Worm (Caenorhabditis elegans) whole organism, mixed stage, embryonic: ENCODE data around the gene F02C9.2.

ENCODE experiments used
- bed-3 ChIP-seq: fragments of 200-800 bp; sonication (Bioruptor generic); optimal IDR thresholded peaks from 3 replicates; lab custom pipeline; 2018; ENCODE audit warnings: mild to moderate bottlenecking, missing genetic modification characterization, moderate library complexity, missing compliant biosample characterization
- blmp-1 ChIP-seq: fragments of 150-350 bp; optimal IDR thresholded peaks from 2 replicates; lab custom pipeline; 2014; ENCODE audit warnings: missing biosample characterization, missing genetic modification characterization
- ceh-43 ChIP-seq: fragments of 200-800 bp; sonication (Bioruptor generic); optimal IDR thresholded peaks from 2 replicates; lab custom pipeline; 2018; ENCODE audit warnings: mild to moderate bottlenecking, missing genetic modification characterization, moderate library complexity, missing compliant biosample characterization
- ceh-83 ChIP-seq: fragments of 200-800 bp; sonication (Bioruptor generic); optimal IDR thresholded peaks from 2 replicates; lab custom pipeline; 2018; ENCODE audit warnings: mild to moderate bottlenecking, missing genetic modification characterization, missing compliant biosample characterization
- ces-1 ChIP-seq: fragments of 150-350 bp; optimal IDR thresholded peaks from 2 replicates; lab custom pipeline; 2014; ENCODE audit warnings: missing biosample characterization, missing genetic modification reagents, missing genetic modification characterization
- cnd-1 ChIP-seq: fragments of 200-800 bp; sonication (Bioruptor generic); optimal IDR thresholded peaks from 2 replicates; lab custom pipeline; 2018; ENCODE audit warnings: mild to moderate bottlenecking, missing genetic modification characterization, missing compliant biosample characterization
- drap-1 ChIP-seq: fragments of 200-800 bp; sonication (Bioruptor generic); optimal IDR thresholded peaks from 3 replicates; lab custom pipeline; 2018; ENCODE audit warnings: mild to moderate bottlenecking, missing genetic modification characterization, missing compliant biosample characterization
- elt-1 ChIP-seq: sonication (generic microtip); optimal IDR thresholded peaks from 2 replicates; lab custom pipeline; 2017; ENCODE audit warnings: missing genetic modification characterization, mild to moderate bottlenecking, missing compliant biosample characterization, antibody characterized with exemption, moderate library complexity, borderline replicate concordance; ENCODE audit not compliant: insufficient read depth
- elt-3 ChIP-seq: fragments of 150-350 bp; optimal IDR thresholded peaks from 2 replicates; lab custom pipeline; 2014; ENCODE audit warnings: missing biosample characterization, missing genetic modification characterization
- flh-1 ChIP-seq: fragments of 200-800 bp; sonication (Bioruptor generic); optimal IDR thresholded peaks from 2 replicates; lab custom pipeline; 2018; ENCODE audit warnings: mild to moderate bottlenecking, missing genetic modification characterization, moderate library complexity, missing compliant biosample characterization
- ham-2 ChIP-seq: fragments of 200-800 bp; sonication (Bioruptor generic); optimal IDR thresholded peaks from 2 replicates; lab custom pipeline; 2018; ENCODE audit warnings: mild to moderate bottlenecking, missing genetic modification characterization, missing compliant biosample characterization
- hlh-1 ChIP-seq: fragments of 150-350 bp; optimal IDR thresholded peaks from 2 replicates; lab custom pipeline; 2014; ENCODE audit warnings: missing biosample characterization, missing genetic modification reagents, missing genetic modification characterization
- lin-13 ChIP-seq: fragments of 150-350 bp; optimal IDR thresholded peaks from 2 replicates; lab custom pipeline; 2014; ENCODE audit warnings: missing biosample characterization, missing genetic modification characterization
- lin-32 ChIP-seq: fragments of 200-800 bp; sonication (Bioruptor generic); optimal IDR thresholded peaks from 2 replicates; lab custom pipeline; 2018; ENCODE audit warnings: mild to moderate bottlenecking, missing genetic modification characterization, missing compliant biosample characterization
- lsy-2 ChIP-seq: fragments of 150-350 bp; optimal IDR thresholded peaks from 2 replicates; lab custom pipeline; 2014; ENCODE audit warnings: missing biosample characterization, missing genetic modification characterization
- mab-5 ChIP-seq: fragments of 150-350 bp; optimal IDR thresholded peaks from 2 replicates; lab custom pipeline; 2014; ENCODE audit warnings: missing biosample characterization, missing genetic modification characterization
- mep-1 ChIP-seq: fragments of 150-350 bp; optimal IDR thresholded peaks from 2 replicates; lab custom pipeline; 2017; ENCODE audit warnings: missing biosample characterization, missing genetic modification reagents, missing genetic modification characterization, inconsistent platforms
- mls-2 ChIP-seq: sonication (generic microtip); optimal IDR thresholded peaks from 2 replicates; lab custom pipeline; 2016; ENCODE audit warnings: mild to moderate bottlenecking, missing genetic modification characterization, moderate library complexity, missing compliant biosample characterization
- nhr-12 ChIP-seq: fragments of 150-350 bp; optimal IDR thresholded peaks from 2 replicates; lab custom pipeline; 2014; ENCODE audit warnings: missing biosample characterization, missing genetic modification characterization
- nhr-2 ChIP-seq: fragments of 150-350 bp; optimal IDR thresholded peaks from 2 replicates; lab custom pipeline; 2014; ENCODE audit warnings: missing biosample characterization, missing genetic modification characterization
- nhr-237 ChIP-seq: fragments of 150-350 bp; optimal IDR thresholded peaks from 2 replicates; lab custom pipeline; 2014; ENCODE audit warnings: missing biosample characterization, missing genetic modification characterization
- nhr-28 ChIP-seq: fragments of 150-350 bp; optimal IDR thresholded peaks from 2 replicates; lab custom pipeline; 2014; ENCODE audit warnings: missing biosample characterization, missing genetic modification characterization
- nhr-76 ChIP-seq: sonication (generic microtip); optimal IDR thresholded peaks from 2 replicates; lab custom pipeline; 2017; ENCODE audit warnings: missing biosample characterization, missing genetic modification characterization
- pha-4 ChIP-seq: fragments of 150-350 bp; optimal IDR thresholded peaks from 2 replicates; lab custom pipeline; 2018; ENCODE audit warnings: missing biosample characterization, missing genetic modification reagents, missing genetic modification characterization
- snpc-4 ChIP-seq: fragments of 150-350 bp; optimal IDR thresholded peaks from 2 replicates; lab custom pipeline; 2014; ENCODE audit warnings: missing biosample characterization, missing genetic modification characterization
- sptf-1 ChIP-seq: sonication (generic microtip); optimal IDR thresholded peaks from 2 replicates; lab custom pipeline; 2017; ENCODE audit warnings: mild to moderate bottlenecking, missing genetic modification characterization, moderate library complexity, missing compliant biosample characterization
- tbx-8 ChIP-seq: fragments of 200-800 bp; sonication (Bioruptor generic); optimal IDR thresholded peaks from 2 replicates; lab custom pipeline; 2018; ENCODE audit warnings: mild to moderate bottlenecking, missing genetic modification characterization, moderate library complexity, missing compliant biosample characterization
- unc-39 ChIP-seq: fragments of 150-350 bp; optimal IDR thresholded peaks from 2 replicates; lab custom pipeline; 2014; ENCODE audit warnings: missing biosample characterization, missing genetic modification characterization
- unc-62 ChIP-seq: fragments of 150-350 bp; optimal IDR thresholded peaks from 2 replicates; lab custom pipeline; 2014; ENCODE audit warnings: missing biosample characterization, missing genetic modification reagents, missing genetic modification characterization
- zip-8 ChIP-seq: fragments of 150-350 bp; optimal IDR thresholded peaks from 2 replicates; lab custom pipeline; 2014; ENCODE audit warnings: missing biosample characterization, missing genetic modification characterization
- ztf-11 ChIP-seq: fragments of 150-350 bp; optimal IDR thresholded peaks from 2 replicates; lab custom pipeline; 2014; ENCODE audit warnings: missing biosample characterization, missing genetic modification characterization

The F02C9.2 gene

ce11 chrV:3124912-3125311 lies 8.6 kb upstream of the F02C9.2 start, which contains the start of gene Y73C8C.12:
TSS of gene Y73C8C.12 (plus strand) at chrV:3125212.
- TF ChIP-seq blmp-1 = no peak
- no peak for TF ChIP-seq nhr-76 (tag; lab: Kevin White, UChicago)
- no peak for TF ChIP-seq lsy-2 (tag; lab: Kevin White, UChicago)
- TF ChIP-seq nhr-237 (tag; lab: Kevin White, UChicago) = no peak
- no peak for TF ChIP-seq ztf-11
- TF ChIP-seq cnd-1 (tag; lab: Kevin White, UChicago) = no peak
- no peak for TF ChIP-seq elt-1 (tag; lab: Kevin White, UChicago)
- no peak for TF ChIP-seq mab-5
- no peak for TF ChIP-seq ces-1 (GFP tag; lab: Kevin White, UChicago)
- no peak for TF ChIP-seq drap-1 (GFP tag; lab: Kevin White, UChicago)
- TF ChIP-seq hlh-1 (tag; lab: Kevin White, UChicago) = no peak
- no peak for TF ChIP-seq mls-2 (tag; lab: Kevin White, UChicago)
- no peak for TF ChIP-seq lin-13 (tag; lab: Kevin White, UChicago)
- no peak for TF ChIP-seq mep-1
- no peak for TF ChIP-seq ceh-43
- TF ChIP-seq, all 35 proteins: peak for 0

DNA sequence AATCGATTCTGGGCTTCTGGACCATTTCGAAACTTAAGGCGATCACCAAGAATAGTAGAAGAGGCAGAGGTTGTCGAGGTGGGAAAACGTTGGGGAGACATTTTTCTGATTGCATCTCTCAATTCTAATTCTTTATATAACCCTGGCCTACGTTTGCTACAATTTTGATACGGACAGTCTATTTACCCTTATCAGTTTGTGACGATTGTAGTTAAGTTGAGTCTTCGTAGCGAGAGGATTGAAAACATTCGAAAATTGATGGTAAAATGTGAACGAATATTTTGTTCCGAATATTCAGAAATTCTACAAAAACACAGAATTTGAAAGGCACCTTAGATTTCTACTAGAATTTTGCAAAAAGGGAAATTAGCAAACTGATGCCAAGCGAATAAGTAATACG lies 5.8 kb upstream of the F02C9.2 start, which contains the start of gene Y73C8C.10:
Gene Y73C8C.10 (minus strand): TSS at position 101 of the 400 bp plus-strand sequence.
- TF ChIP-seq ham-2 (no peak), drap-1 (GFP tag; lab: Kevin White, UChicago) (no peak), nhr-28 (tag; lab: Kevin White, UChicago) (no peak), lsy-2 (tag; lab: Kevin White, UChicago) (no peak), ces-1 (GFP tag; lab: Kevin White, UChicago) (no peak), mls-2 (tag; lab: Kevin White, UChicago) (no peak), ceh-83 (GFP tag; lab: Kevin White, UChicago) (no peak), elt-3 (tag; lab: Kevin White, UChicago) (no peak), pha-4 (tag; lab: Kevin White, UChicago) (no peak), snpc-4 (tag; lab: Kevin White, UChicago) (no peak), tbx-8 (GFP tag; lab: Kevin White, UChicago) (no peak), lin-32 (GFP tag; lab: Kevin White, UChicago) (no peak), lin-13 (tag; lab: Kevin White, UChicago) (no peak), bed-3 (GFP tag; lab: Kevin White, UChicago) (no peak)

DNA sequence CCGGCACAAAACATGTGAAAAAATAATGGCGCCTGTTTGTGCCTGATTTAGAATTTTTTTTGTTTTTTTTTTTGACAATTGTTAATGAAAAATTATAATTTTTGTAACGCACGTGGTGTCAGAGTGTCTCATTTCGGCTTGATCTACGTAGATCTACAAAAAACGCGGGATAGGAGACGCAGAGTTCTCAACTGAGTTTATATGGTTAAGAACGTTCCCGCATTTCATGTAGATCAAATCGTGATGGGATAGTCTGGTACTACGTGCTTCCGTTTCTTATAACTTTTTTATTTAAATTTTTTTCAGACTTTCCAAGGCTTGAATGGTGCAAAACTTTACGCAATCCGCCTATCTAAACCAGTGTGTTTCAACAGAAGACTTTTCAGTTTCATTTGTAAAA lies 4.7 kb upstream of the F02C9.2 start, which contains the start of gene tat-6:
Gene tat-6 (plus strand): TSS at position 301 of the 400 bp plus-strand sequence.
- no peak for TF ChIP-seq ces-1 (GFP tag; lab: Kevin White, UChicago)
- no peak for TF ChIP-seq unc-39 (tag; lab: Kevin White, UChicago)
- TF ChIP-seq mab-5 = no peak
- no peak for TF ChIP-seq lin-32 (GFP tag; lab: Kevin White, UChicago)
- TF ChIP-seq nhr-28 (tag; lab: Kevin White, UChicago) = no peak
- TF ChIP-seq drap-1 (GFP tag; lab: Kevin White, UChicago) = no peak
- no peak for TF ChIP-seq nhr-2 (tag; lab: Kevin White, UChicago)
- no peak for TF ChIP-seq zip-8 (tag; lab: Kevin White, UChicago)
- no peak for TF ChIP-seq snpc-4 (tag; lab: Kevin White, UChicago)
- TF ChIP-seq elt-3 (tag; lab: Kevin White, UChicago) = no peak
- no peak for TF ChIP-seq sptf-1 (tag; lab: Kevin White, UChicago)
- TF ChIP-seq blmp-1 = no peak
- TF ChIP-seq unc-62 (GFP tag; lab: Kevin White, UChicago) = no peak
- no peak for TF ChIP-seq pha-4 (tag; lab: Kevin White, UChicago)
- TF ChIP-seq ceh-43 = no peak
- no peak for TF ChIP-seq hlh-1 (tag; lab: Kevin White, UChicago)
- no peak for TF ChIP-seq flh-1 (GFP tag; lab: Kevin White, UChicago)
- no peak for TF ChIP-seq elt-1 (tag; lab: Kevin White, UChicago)
- TF ChIP-seq ham-2 = no peak
- TF ChIP-seq, all 35 proteins: peak for 0

DNA sequence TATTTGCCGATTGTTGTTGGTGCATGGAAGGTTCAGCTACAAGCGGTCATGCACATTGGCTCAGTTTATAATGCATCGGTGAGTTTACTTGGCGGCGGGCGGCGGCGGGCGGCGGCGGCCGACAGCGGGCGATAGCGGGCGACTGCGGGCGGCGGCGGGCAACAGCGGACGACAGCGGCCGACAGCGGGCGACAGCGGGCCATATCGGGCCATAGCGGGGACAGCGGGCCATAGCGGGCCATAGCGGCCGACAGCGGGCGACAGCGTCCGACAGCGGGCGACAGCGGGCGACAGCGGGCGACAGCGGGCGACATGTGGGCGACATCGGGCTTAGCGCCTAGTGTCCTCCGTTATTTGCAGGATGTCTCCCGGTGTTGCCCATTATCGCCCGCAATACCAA lies 1.4 kb upstream of the F02C9.2 start:
- no peak for TF ChIP-seq nhr-12
- peak; percentile 34 for TF ChIP-seq mls-2 (tag; lab: Kevin White, UChicago)
- no peak for TF ChIP-seq hlh-1 (tag; lab: Kevin White, UChicago)

ce11 chrV:3138488-3138887 lies 5.0 kb downstream of the F02C9.2 start, which contains the start of the genes irld-3 and F02C9.1:
TSS of gene irld-3 (minus strand) at chrV:3138588.
TSS of gene F02C9.1 (plus strand) at chrV:3138703.
- TF ChIP-seq ztf-11 (no peak), bed-3 (GFP tag; lab: Kevin White, UChicago) (no peak), lin-32 (GFP tag; lab: Kevin White, UChicago) (no peak), elt-1 (tag; lab: Kevin White, UChicago) (no peak), ham-2 (no peak)
